Worm (Caenorhabditis elegans) whole organism, L4/young adult: ENCODE results near the gene acl-12.

Experiments used
- W03F9.2 ChIP-seq: fragments of 150-350 bp; optimal IDR thresholded peaks from 2 replicates; lab custom pipeline; 2014; ENCODE audit warnings: missing biosample characterization, missing genetic modification characterization
- dao-5 ChIP-seq: sonication (generic microtip); optimal IDR thresholded peaks from 2 replicates; lab custom pipeline; 2016; ENCODE audit warnings: missing genotype, missing genetic modification characterization, moderate library complexity, missing compliant biosample characterization
- him-1 ChIP-seq: sonication (generic microtip); optimal IDR thresholded peaks from 2 replicates; lab custom pipeline; 2016; ENCODE audit warnings: missing genotype, missing genetic modification reagents, missing genetic modification characterization, missing compliant biosample characterization

acl-12 gene

ce11 chrX:7407749-7408148 is 34.6 kb downstream of the acl-12 start:
- no peak for TF ChIP-seq him-1
- TF ChIP-seq dao-5 = no peak
- no peak for TF ChIP-seq W03F9.2 (tag; lab: Kevin White, UChicago)

ce11 chrX:7405393-7405792 is 37.0 kb downstream of the acl-12 start, which contains the start of gene C10A4.3:
Gene C10A4.3 (plus strand): TSS chrX:7405693.
- TF ChIP-seq dao-5 = no peak

DNA sequence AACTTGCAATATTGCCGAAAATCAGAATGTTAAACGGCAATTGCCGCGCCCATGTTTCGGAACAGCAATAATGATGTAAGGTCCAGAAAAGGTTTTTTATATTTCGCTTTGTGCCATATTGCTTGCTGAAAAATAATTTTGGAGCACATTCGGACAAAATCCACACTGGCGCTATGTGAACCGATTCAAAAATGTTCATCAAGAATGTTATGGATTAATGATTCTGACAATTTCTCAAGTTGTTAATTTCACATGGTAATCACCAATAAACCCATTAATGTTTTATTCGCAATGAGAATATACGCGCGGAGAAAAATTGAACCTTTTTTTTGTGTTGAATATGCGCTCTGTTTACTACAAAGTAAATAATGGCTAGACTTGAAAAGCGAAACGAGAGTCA is 37.8 kb downstream of the acl-12 start:
- TF ChIP-seq dao-5 (no peak), W03F9.2 (tag; lab: Kevin White, UChicago) (no peak), him-1 (no peak)

- TF ChIP-seq W03F9.2 (tag; lab: Kevin White, UChicago) (no peak), dao-5 (no peak), him-1 (no peak)
Measured at ce11 chrX:7400788-7401187, 41.6 kb downstream of the acl-12 start, which contains the start of gene C10A4.4. Gene C10A4.4 (plus strand): TSS chrX:7401088.

DNA sequence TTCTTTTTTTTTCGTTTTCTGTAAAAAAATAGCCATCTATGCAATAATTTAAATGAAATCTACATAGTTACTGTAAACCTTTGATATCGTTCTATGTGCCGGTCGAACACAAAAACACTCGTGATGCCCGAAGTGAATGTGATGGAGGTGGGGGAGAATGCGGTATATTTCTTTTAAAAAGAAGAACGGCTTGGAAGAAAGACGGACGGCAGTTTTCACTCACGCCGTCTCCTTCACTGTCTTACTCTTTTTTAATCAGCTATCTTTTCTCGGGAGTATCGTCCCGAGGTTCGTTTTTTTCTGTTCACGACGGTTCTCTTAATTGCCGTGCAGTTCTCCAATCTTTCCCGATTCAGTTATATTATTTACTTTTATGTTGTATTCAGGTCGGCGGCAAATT is 43.8 kb downstream of the acl-12 start, which contains the start of gene C10A4.10:
TSS of gene C10A4.10 (plus strand) at position 301 of the 400 bp plus-strand sequence.
- no peak for TF ChIP-seq W03F9.2 (tag; lab: Kevin White, UChicago)
- no peak for TF ChIP-seq dao-5

DNA sequence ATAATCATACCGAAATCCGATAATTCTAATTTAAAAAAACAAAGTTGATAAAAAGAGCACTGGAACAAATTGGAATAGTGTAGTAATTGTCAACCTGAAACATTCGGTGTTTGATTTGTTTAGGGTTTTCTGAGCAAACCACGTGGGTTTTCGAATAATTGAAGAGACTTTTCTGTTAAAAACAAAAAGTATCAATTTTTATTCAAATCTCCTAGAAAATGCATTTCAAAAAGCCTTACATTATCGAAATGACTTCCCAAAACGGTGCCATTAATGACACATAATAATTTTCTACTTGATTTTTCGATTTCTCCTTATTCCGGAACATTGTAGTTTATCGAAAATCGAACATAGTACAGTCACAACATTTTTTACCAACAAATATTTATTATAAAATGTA is 44.4 kb downstream of the acl-12 start, which contains the start of gene C10A4.13:
TSS of gene C10A4.13 (minus strand) at position 101 of the 400 bp plus-strand sequence.
- TF ChIP-seq him-1 (no peak), dao-5 (no peak), W03F9.2 (tag; lab: Kevin White, UChicago) (no peak)

DNA sequence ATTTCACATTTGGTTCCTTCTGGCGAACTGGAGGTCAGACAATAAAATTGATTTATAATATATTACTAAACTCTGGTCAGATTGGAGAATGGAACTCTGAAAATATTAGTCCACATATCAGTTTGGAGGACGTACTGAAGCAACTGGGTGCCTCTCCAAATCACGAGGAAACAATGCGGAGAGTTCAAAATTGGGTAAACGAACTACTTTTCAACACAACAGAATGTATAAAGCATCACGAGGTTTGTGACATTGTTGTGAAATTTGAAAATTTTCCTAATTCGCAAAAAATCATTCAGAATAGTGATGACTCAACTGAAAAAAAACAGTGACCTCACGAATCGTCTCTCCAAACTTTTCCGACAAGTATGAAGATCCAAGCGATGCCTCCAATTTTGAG is 49.2 kb downstream of the acl-12 start, which contains the start of gene gad-2:
TSS of gene gad-2 (plus strand) at position 301 of the 400 bp plus-strand sequence.
- TF ChIP-seq dao-5 = no peak
- TF ChIP-seq W03F9.2 (tag; lab: Kevin White, UChicago) = no peak
- no peak for TF ChIP-seq him-1

- TF ChIP-seq him-1 (no peak), dao-5 (no peak)
Measured at ce11 chrX:7390270-7390669, 52.1 kb downstream of the acl-12 start, which contains the start of gene C10A4.6. Gene C10A4.6 (plus strand): TSS chrX:7390570.
